Worm (Caenorhabditis elegans) whole organism, L2 larva: ENCODE measurements around the gene C09G9.8.

Source experiments
- C34F6.9 ChIP-seq: fragments of 150-350 bp; optimal IDR thresholded peaks from 2 replicates; lab custom pipeline; 2014; ENCODE audit warnings: missing biosample characterization, missing genetic modification characterization
- F13H6.1 ChIP-seq: sonication (generic microtip); optimal IDR thresholded peaks from 2 replicates; lab custom pipeline; 2016; ENCODE audit warnings: missing genetic modification characterization, missing compliant biosample characterization
- Y55F3AM.14 ChIP-seq: fragments of 200-800 bp; sonication (Bioruptor generic); optimal IDR thresholded peaks from 2 replicates; lab custom pipeline; 2018; ENCODE audit warnings: mild to moderate bottlenecking, missing genetic modification characterization, missing compliant biosample characterization
- ZK546.5 ChIP-seq: sonication (generic microtip); optimal IDR thresholded peaks from 2 replicates; lab custom pipeline; 2017; ENCODE audit warnings: missing biosample characterization, missing genetic modification characterization
- alr-1 ChIP-seq: fragments of 150-350 bp; optimal IDR thresholded peaks from 2 replicates; lab custom pipeline; 2014; ENCODE audit warnings: missing biosample characterization, missing genetic modification characterization
- ama-1 ChIP-seq: fragments of 150-350 bp; optimal IDR thresholded peaks from 2 replicates; lab custom pipeline; 2018; ENCODE audit warnings: inconsistent platforms
- ceh-16 ChIP-seq: fragments of 150-350 bp; optimal IDR thresholded peaks from 2 replicates; lab custom pipeline; 2014; ENCODE audit warnings: missing biosample characterization, missing genetic modification characterization
- ceh-82 ChIP-seq: fragments of 150-350 bp; optimal IDR thresholded peaks from 2 replicates; lab custom pipeline; 2014; ENCODE audit warnings: missing biosample characterization, missing genetic modification characterization
- crh-2 ChIP-seq: sonication (generic microtip); optimal IDR thresholded peaks from 2 replicates; lab custom pipeline; 2017; ENCODE audit warnings: missing biosample characterization, missing genetic modification characterization
- dmd-4 ChIP-seq: sonication (generic microtip); optimal IDR thresholded peaks from 2 replicates; lab custom pipeline; 2017; ENCODE audit warnings: missing biosample characterization, missing genetic modification characterization
- egl-27 ChIP-seq: sonication (generic microtip); optimal IDR thresholded peaks from 3 replicates; lab custom pipeline; 2017; ENCODE audit warnings: missing biosample characterization, missing genetic modification reagents, missing genetic modification characterization
- elt-3 ChIP-seq: sonication (generic microtip); optimal IDR thresholded peaks from 2 replicates; lab custom pipeline; 2017; ENCODE audit warnings: missing biosample characterization, missing genetic modification characterization
- fos-1 ChIP-seq: fragments of 150-350 bp; optimal IDR thresholded peaks from 2 replicates; lab custom pipeline; 2014; ENCODE audit warnings: missing biosample characterization, missing genetic modification characterization
- gmeb-1 ChIP-seq: fragments of 150-350 bp; optimal IDR thresholded peaks from 2 replicates; lab custom pipeline; 2014; ENCODE audit warnings: missing biosample characterization, missing genetic modification characterization
- lin-11 ChIP-seq: fragments of 150-350 bp; sonication (generic microtip); optimal IDR thresholded peaks from 2 replicates; lab custom pipeline; 2014; ENCODE audit warnings: missing biosample characterization, missing genetic modification characterization, inconsistent platforms, mixed read lengths
- lin-13 ChIP-seq: fragments of 150-350 bp; optimal IDR thresholded peaks from 2 replicates; lab custom pipeline; 2014; ENCODE audit warnings: missing biosample characterization, missing genetic modification reagents, missing genetic modification characterization
- lin-39 ChIP-seq: fragments of 150-350 bp; optimal IDR thresholded peaks from 2 replicates; lab custom pipeline; 2014; ENCODE audit warnings: missing biosample characterization, missing genetic modification reagents, missing genetic modification characterization
- lsy-2 ChIP-seq, 2 experiments: fragments of 150-350 bp in 1 of 2; sonication (generic microtip) in 1 of 2; optimal IDR thresholded peaks; 2 replicates each; lab custom pipeline; 2014 to 2017; ENCODE audit warnings: missing biosample characterization in 2 of 2, missing genetic modification characterization in 2 of 2
- mab-5 ChIP-seq: fragments of 150-350 bp; optimal IDR thresholded peaks from 2 replicates; lab custom pipeline; 2014; ENCODE audit warnings: missing biosample characterization, missing genetic modification characterization
- mbf-1 ChIP-seq: sonication (generic microtip); optimal IDR thresholded peaks from 2 replicates; lab custom pipeline; 2017; ENCODE audit warnings: missing biosample characterization, missing genetic modification characterization
- mdl-1 ChIP-seq, 2 experiments: fragments of 150-350 bp in 1 of 2; sonication (generic microtip) in 1 of 2; optimal IDR thresholded peaks; 2 replicates each; lab custom pipeline; 2017; ENCODE audit warnings: missing biosample characterization in 2 of 2, missing genetic modification characterization in 2 of 2
- nhr-10 ChIP-seq: sonication (generic microtip); optimal IDR thresholded peaks from 2 replicates; lab custom pipeline; 2017; ENCODE audit warnings: missing biosample characterization, missing genetic modification characterization
- nhr-12 ChIP-seq: fragments of 150-350 bp; optimal IDR thresholded peaks from 2 replicates; lab custom pipeline; 2014; ENCODE audit warnings: missing biosample characterization, missing genetic modification characterization
- nhr-129 ChIP-seq: fragments of 150-350 bp; optimal IDR thresholded peaks from 2 replicates; lab custom pipeline; 2014; ENCODE audit warnings: missing biosample characterization, missing genetic modification characterization
- nhr-23 ChIP-seq: fragments of 150-350 bp; optimal IDR thresholded peaks from 2 replicates; lab custom pipeline; 2014; ENCODE audit warnings: missing biosample characterization, missing genetic modification reagents, missing genetic modification characterization
- nhr-237 ChIP-seq: fragments of 150-350 bp; optimal IDR thresholded peaks from 2 replicates; lab custom pipeline; 2014; ENCODE audit warnings: missing biosample characterization, missing genetic modification characterization
- nhr-25 ChIP-seq: fragments of 150-350 bp; sonication (generic microtip); optimal IDR thresholded peaks from 3 replicates; lab custom pipeline; 2014; ENCODE audit warnings: missing biosample characterization, missing genetic modification characterization
- nhr-6 ChIP-seq: fragments of 150-350 bp; optimal IDR thresholded peaks from 2 replicates; lab custom pipeline; 2014; ENCODE audit warnings: missing biosample characterization, missing genetic modification characterization
- nhr-77 ChIP-seq: fragments of 150-350 bp; optimal IDR thresholded peaks from 2 replicates; lab custom pipeline; 2014; ENCODE audit warnings: missing biosample characterization, missing genetic modification characterization
- peb-1 ChIP-seq: fragments of 150-350 bp; optimal IDR thresholded peaks from 2 replicates; lab custom pipeline; 2014; ENCODE audit warnings: missing biosample characterization, missing genetic modification characterization
- skn-1 ChIP-seq: sonication (generic microtip); optimal IDR thresholded peaks from 2 replicates; lab custom pipeline; 2017; ENCODE audit warnings: missing biosample characterization, missing genetic modification characterization
- sma-3 ChIP-seq: sonication (generic microtip); optimal IDR thresholded peaks from 2 replicates; lab custom pipeline; 2016; ENCODE audit warnings: missing genetic modification reagents, missing genetic modification characterization, missing compliant biosample characterization
- sma-9 ChIP-seq, 2 experiments: fragments of 150-350 bp in 1 of 2; sonication (generic microtip) in 1 of 2; optimal IDR thresholded peaks; 2 replicates each; lab custom pipeline; 2014 to 2016; ENCODE audit warnings: missing genetic modification characterization in 2 of 2, mild to moderate bottlenecking in 1 of 2, missing biosample characterization in 1 of 2, missing compliant biosample characterization in 1 of 2, missing genetic modification reagents in 1 of 2, moderate library complexity in 1 of 2
- snpc-4 ChIP-seq: fragments of 150-350 bp; optimal IDR thresholded peaks from 2 replicates; lab custom pipeline; 2014; ENCODE audit warnings: missing biosample characterization, missing genetic modification characterization
- unc-39 ChIP-seq: fragments of 150-350 bp; optimal IDR thresholded peaks from 2 replicates; lab custom pipeline; 2014; ENCODE audit warnings: missing biosample characterization, missing genetic modification characterization
- unc-55 ChIP-seq: fragments of 150-350 bp; sonication (generic microtip); optimal IDR thresholded peaks from 3 replicates; lab custom pipeline; 2014; ENCODE audit warnings: missing biosample characterization, missing genetic modification reagents, missing genetic modification characterization
- zag-1 ChIP-seq: fragments of 150-350 bp; optimal IDR thresholded peaks from 2 replicates; lab custom pipeline; 2014; ENCODE audit warnings: missing biosample characterization, missing genetic modification characterization
- ztf-1 ChIP-seq: fragments of 200-800 bp; sonication (Bioruptor generic); conservative IDR thresholded peaks from 2 replicates; pipeline ENCODE4 v1.3.6; 2022; ENCODE audit warnings: missing genetic modification characterization, missing compliant biosample characterization
- ztf-11 ChIP-seq: sonication (generic microtip); optimal IDR thresholded peaks from 2 replicates; lab custom pipeline; 2017; ENCODE audit warnings: missing biosample characterization, missing genetic modification characterization

C09G9.8 gene

ce11 chrIV:8891131-8891530 lies 9.8 kb downstream of the C09G9.8 start, which contains the start of gene spr-2 (continued):
- TF ChIP-seq nhr-6 (peak; percentile 62), lin-11 (tag; lab: Kevin White, UChicago) (peak; percentile 38), unc-39 (no peak), nhr-23 (tag; lab: Kevin White, UChicago) (no peak), lsy-2 (tag; optimal IDR thresholded peaks at IDR 0.05; lab: Kevin White, UChicago) (peak; percentile 60 to 90), ztf-1 (GFP tag; lab: Robert Waterston, UW) (no peak), zag-1 (tag; lab: Kevin White, UChicago) (no peak), nhr-77 (tag; lab: Kevin White, UChicago) (no peak), alr-1 (tag; lab: Kevin White, UChicago) (no peak), egl-27 (tag; lab: Kevin White, UChicago) (no peak), sma-3 (GFP tag; lab: Kevin White, UChicago) (peak; percentile 70), lin-13 (GFP tag; lab: Kevin White, UChicago) (peak; percentile 72), mdl-1 (tag; optimal IDR thresholded peaks at IDR 0.05; lab: Kevin White, UChicago) (no peak), elt-3 (tag; lab: Kevin White, UChicago) (no peak), nhr-10 (tag; lab: Kevin White, UChicago) (peak; percentile 32), F13H6.1 (tag; lab: Kevin White, UChicago) (peak; percentile 67), mbf-1 (tag; lab: Kevin White, UChicago) (no peak), dmd-4 (tag; lab: Kevin White, UChicago) (no peak), peb-1 (tag; lab: Kevin White, UChicago) (no peak), lin-39 (no peak), nhr-25 (tag; lab: Kevin White, UChicago) (peak; percentile 71), nhr-129 (tag; lab: Kevin White, UChicago) (peak; percentile 72), ZK546.5 (tag; lab: Kevin White, UChicago) (no peak)

ce11 chrIV:8892558-8892957 lies 11.3 kb downstream of the C09G9.8 start, which contains the start of gene C27B7.2:
Gene C27B7.2 (plus strand): TSS chrIV:8892858.
- no peak for TF ChIP-seq ceh-16
- no peak for TF ChIP-seq ama-1 (lab: Kevin White, UChicago)
- no peak for TF ChIP-seq Y55F3AM.14

DNA sequence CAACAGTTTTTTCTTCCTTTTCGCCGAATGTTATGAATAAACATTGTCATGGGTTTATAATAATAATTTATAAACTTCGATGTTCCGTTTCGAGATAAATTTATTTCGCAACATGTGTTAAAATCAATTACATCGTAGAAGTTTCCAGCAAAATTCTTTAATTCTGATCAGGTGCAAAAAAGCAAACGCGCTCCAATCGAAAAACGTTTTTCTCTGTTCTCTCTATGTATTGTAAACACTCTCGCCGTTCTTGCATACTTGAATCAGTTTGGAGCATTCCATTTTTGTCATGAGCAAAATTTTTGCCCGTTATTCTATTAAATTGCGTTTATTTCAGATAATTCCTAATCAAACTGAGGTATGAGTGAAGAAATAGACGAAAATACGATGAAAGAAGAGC lies 12.5 kb downstream of the C09G9.8 start, which contains the start of gene rad-54.L2:
TSS of gene rad-54.L2 (plus strand) at position 332 of the 400 bp plus-strand sequence.
- TF ChIP-seq nhr-25 (tag; lab: Kevin White, UChicago) (peak; percentile 61), fos-1 (tag; lab: Kevin White, UChicago) (peak; percentile 63), nhr-23 (tag; lab: Kevin White, UChicago) (no peak), F13H6.1 (tag; lab: Kevin White, UChicago) (peak; percentile 29), nhr-6 (no peak), ztf-11 (no peak), nhr-10 (tag; lab: Kevin White, UChicago) (peak; percentile 39), sma-3 (GFP tag; lab: Kevin White, UChicago) (peak; percentile 36), C34F6.9 (tag; lab: Kevin White, UChicago) (peak; percentile 96), zag-1 (tag; lab: Kevin White, UChicago) (no peak), unc-55 (peak; percentile 86), snpc-4 (peak; percentile 52), egl-27 (tag; lab: Kevin White, UChicago) (no peak), crh-2 (tag; lab: Kevin White, UChicago) (peak; percentile 80), gmeb-1 (peak; percentile 46), lsy-2 (tag; optimal IDR thresholded peaks at IDR 0.05; lab: Kevin White, UChicago) (peak; percentile 30 to 72), nhr-129 (tag; lab: Kevin White, UChicago) (peak; percentile 64), Y55F3AM.14 (no peak), lin-13 (GFP tag; lab: Kevin White, UChicago) (peak; percentile 37), nhr-12 (tag; lab: Kevin White, UChicago) (no peak)

DNA sequence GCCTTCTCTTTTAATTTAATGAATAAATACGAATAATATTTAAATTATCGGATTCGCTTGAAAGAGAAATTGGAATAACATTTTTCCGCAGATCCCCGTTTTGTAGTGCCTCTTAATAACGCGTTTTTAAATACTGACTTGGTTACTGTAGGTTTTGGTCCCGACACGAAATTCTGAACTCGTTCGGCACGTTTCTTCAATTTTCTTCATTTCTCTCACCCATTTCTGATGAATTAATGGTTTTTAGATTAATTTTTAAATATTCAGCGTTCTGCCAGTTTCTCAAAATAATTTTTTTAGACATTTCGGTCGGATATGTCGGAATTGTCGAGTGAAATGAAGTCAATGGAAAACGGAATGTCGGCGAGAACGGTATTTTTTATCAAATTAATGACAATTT lies 20.1 kb downstream of the C09G9.8 start, which contains the start of gene C27B7.5:
TSS of gene C27B7.5 (plus strand) at position 301 of the 400 bp plus-strand sequence.
- TF ChIP-seq mbf-1 (tag; lab: Kevin White, UChicago) (no peak), ama-1 (lab: Kevin White, UChicago) (no peak), nhr-237 (tag; lab: Kevin White, UChicago) (no peak), mab-5 (tag; lab: Kevin White, UChicago) (no peak), nhr-129 (tag; lab: Kevin White, UChicago) (no peak), sma-9 (GFP tag; optimal IDR thresholded peaks at IDR 0.05; lab: Kevin White, UChicago) (no peak), sma-9 (tag; optimal IDR thresholded peaks at IDR 0.05; lab: Kevin White, UChicago) (no peak), ZK546.5 (tag; lab: Kevin White, UChicago) (no peak), ceh-82 (tag; lab: Kevin White, UChicago) (no peak), dmd-4 (tag; lab: Kevin White, UChicago) (no peak), skn-1 (tag; lab: Kevin White, UChicago) (no peak), gmeb-1 (no peak)
